Fruit fly (Drosophila melanogaster): ENCODE results near the gene CG13308.

CG13308 gene

dm6 chr3L:8813484-8813883, 5.1 kb downstream of the CG13308 start (continued):
- TF ChIP-seq CG14441 (GFP tag; IDR thresholded peaks at IDR 0.05) (peak; percentile 65), Mes4 (GFP tag; optimal IDR thresholded peaks at IDR 0.05) (no peak), CG4617 (GFP tag; optimal IDR thresholded peaks at IDR 0.05; ENCODE audit: borderline replicate concordance) (no peak), CG10267 (tag; optimal IDR thresholded peaks at IDR 0.05) (no peak), CG43689 (GFP tag; IDR thresholded peaks at IDR 0.05) (peak; percentile 46; the same call in 1 of the 2 replicates), CG2120 (GFP tag; optimal IDR thresholded peaks at IDR 0.05) (peak; percentile 4), tin (GFP tag; optimal IDR thresholded peaks at IDR 0.05) (peak; percentile 8), Stat92E (GFP tag; optimal IDR thresholded peaks at IDR 0.05) (no peak), Vsx1 (GFP tag; optimal IDR thresholded peaks at IDR 0.05) (no peak), C15 (GFP tag; IDR thresholded peaks at IDR 0.05) (0 out of 3 replicates have a peak, but pooled peaks have one; percentile 31), CG5953 (GFP tag; IDR thresholded peaks at IDR 0.05) (0 out of 2 replicates have a peak, but pooled peaks have one; percentile 9), cad (GFP tag; optimal IDR thresholded peaks at IDR 0.05) (no peak), Bdp1 (GFP tag; optimal IDR thresholded peaks at IDR 0.05) (no peak), sd (tag; optimal IDR thresholded peaks at IDR 0.05) (no peak), Dp (GFP tag; optimal IDR thresholded peaks at IDR 0.05) (no peak), Hey (tag; optimal IDR thresholded peaks at IDR 0.05) (no peak), CG16863 (GFP tag; optimal IDR thresholded peaks at IDR 0.05) (peak; percentile 8), CG1602 (GFP tag; optimal IDR thresholded peaks at IDR 0.05) (no peak), Dek (tag; optimal IDR thresholded peaks at IDR 0.05) (no peak), Usf (GFP tag; optimal IDR thresholded peaks at IDR 0.05) (no peak), wdn (GFP tag; IDR thresholded peaks at IDR 0.05) (0 out of 2 replicates have a peak, but pooled peaks have one; percentile 6), Med (GFP tag) (peak; percentile 55), crp (GFP tag; optimal IDR thresholded peaks at IDR 0.05) (no peak), Rfx (GFP tag; IDR thresholded peaks at IDR 0.05) (peak; percentile 61), salm (tag; optimal IDR thresholded peaks at IDR 0.05) (no peak), inv (GFP tag; IDR thresholded peaks at IDR 0.05; ENCODE audit: partially characterized antibody) (no peak), phol (tag; optimal IDR thresholded peaks at IDR 0.05) (peak; percentile 28), kay (GFP tag; optimal IDR thresholded peaks at IDR 0.05) (no peak), HLH54F (GFP tag; optimal IDR thresholded peaks at IDR 0.05) (no peak), CG12299 (tag; optimal IDR thresholded peaks at IDR 0.05) (no peak), Hr51 (GFP tag; optimal IDR thresholded peaks at IDR 0.05) (peak in 1 of 2 experiments; percentile 17), h (optimal IDR thresholded peaks at IDR 0.05) (no peak), D19A (tag; optimal IDR thresholded peaks at IDR 0.05) (peak; percentile 19), ac (GFP tag; optimal IDR thresholded peaks at IDR 0.05) (no peak), nau (GFP tag; optimal IDR thresholded peaks at IDR 0.05) (no peak), Camta (GFP tag; optimal IDR thresholded peaks at IDR 0.05) (no peak), MTF-1 (GFP tag; optimal IDR thresholded peaks at IDR 0.05; ENCODE audit: borderline replicate concordance) (no peak), dpn (GFP tag; optimal IDR thresholded peaks at IDR 0.05) (peak in 1 of 2 experiments; percentile 8), wek (GFP tag; optimal IDR thresholded peaks at IDR 0.05) (no peak), CG33213 (GFP tag; optimal IDR thresholded peaks at IDR 0.05) (no peak), pros (GFP tag; optimal IDR thresholded peaks at IDR 0.05) (no peak), CG10959 (GFP tag; IDR thresholded peaks at IDR 0.05) (no peak), tgo (GFP tag; IDR thresholded peaks at IDR 0.05) (peak; percentile 71), CG3847 (GFP tag; IDR thresholded peaks at IDR 0.05) (peak; percentile 60), CG7372 (GFP tag; IDR thresholded peaks at IDR 0.05) (peak; percentile 56; the same call in 1 of the 2 replicates), CG18599 (GFP tag; optimal IDR thresholded peaks at IDR 0.05) (peak; percentile 24), CG14050 (GFP tag; IDR thresholded peaks at IDR 0.05) (peak; percentile 40; the same call in 1 of the 3 replicates), CG34422 (GFP tag; IDR thresholded peaks at IDR 0.05) (peak; percentile 53; the same call in 2 of the 3 replicates), CG9797 (GFP tag; optimal IDR thresholded peaks at IDR 0.05) (no peak), vvl (GFP tag; IDR thresholded peaks at IDR 0.05) (peak; percentile 62; the same call in 1 of the 2 replicates)
